Worm (Caenorhabditis elegans) whole organism, young adult: ENCODE results near the gene C42D8.1.

Source experiments
- C17E4.6 ChIP-seq: fragments of 200-800 bp; sonication (Bioruptor generic); IDR thresholded peaks from 2 replicates; pipeline ENCODE4 v1.3.6; 2022; ENCODE audit warnings: missing genetic modification reagents, missing genetic modification characterization, missing compliant biosample characterization
- F57C9.4 ChIP-seq: sonication (generic microtip); optimal IDR thresholded peaks from 2 replicates; lab custom pipeline; 2017; ENCODE audit warnings: mild to moderate bottlenecking, missing genetic modification characterization, missing compliant biosample characterization
- ZK185.1 ChIP-seq: sonication (generic microtip); optimal IDR thresholded peaks from 2 replicates; lab custom pipeline; 2016; ENCODE audit warnings: mild to moderate bottlenecking, missing genetic modification characterization, missing compliant biosample characterization; ENCODE audit not compliant: poor library complexity, severe bottlenecking
- ceh-100 ChIP-seq: fragments of 200-800 bp; sonication (Bioruptor generic); IDR thresholded peaks from 2 replicates; pipeline ENCODE4 v1.3.6; 2022; ENCODE audit warnings: missing genetic modification reagents, missing genetic modification characterization, missing compliant biosample characterization
- hrde-1 ChIP-seq: sonication (generic microtip); optimal IDR thresholded peaks from 2 replicates; lab custom pipeline; 2016; ENCODE audit warnings: missing genetic modification characterization, mild to moderate bottlenecking, missing compliant biosample characterization, moderate library complexity, missing genotype, missing genetic modification reagents, borderline replicate concordance
- nhr-179 ChIP-seq: sonication (generic microtip); optimal IDR thresholded peaks from 2 replicates; lab custom pipeline; 2016; ENCODE audit warnings: mild to moderate bottlenecking, missing genetic modification characterization, missing compliant biosample characterization
- snpc-3.4 ChIP-seq: sonication (generic microtip); optimal IDR thresholded peaks from 2 replicates; lab custom pipeline; 2017; ENCODE audit warnings: missing genetic modification characterization, mild to moderate bottlenecking, missing compliant biosample characterization, antibody characterized with exemption, moderate library complexity, missing genotype, missing genetic modification reagents
- sptf-2 ChIP-seq: fragments of 200-800 bp; sonication (Bioruptor generic); optimal IDR thresholded peaks from 2 replicates; lab custom pipeline; 2018; ENCODE audit warnings: mild to moderate bottlenecking, missing genetic modification characterization, missing compliant biosample characterization
- unc-130 ChIP-seq: sonication (generic microtip); optimal IDR thresholded peaks from 2 replicates; lab custom pipeline; 2016; ENCODE audit warnings: missing genetic modification reagents, missing genetic modification characterization, missing compliant biosample characterization

ce11 chrX:5093997-5094396, 15.3 kb upstream of the C42D8.1 start:
- TF ChIP-seq hrde-1 (tag; lab: Kevin White, UChicago) (no peak), snpc-3.4 (tag; lab: Kevin White, UChicago) (no peak), F57C9.4 (no peak), ZK185.1 (no peak), nhr-179 (no peak), ceh-100 (GFP tag; lab: Robert Waterston, UW) (no peak), C17E4.6 (no peak), unc-130 (GFP tag; lab: Kevin White, UChicago) (no peak), sptf-2 (GFP tag; lab: Kevin White, UChicago) (no peak)
